Fruit fly (Drosophila melanogaster): ENCODE data around the gene CG3740.

Gene CG3740

DNA sequence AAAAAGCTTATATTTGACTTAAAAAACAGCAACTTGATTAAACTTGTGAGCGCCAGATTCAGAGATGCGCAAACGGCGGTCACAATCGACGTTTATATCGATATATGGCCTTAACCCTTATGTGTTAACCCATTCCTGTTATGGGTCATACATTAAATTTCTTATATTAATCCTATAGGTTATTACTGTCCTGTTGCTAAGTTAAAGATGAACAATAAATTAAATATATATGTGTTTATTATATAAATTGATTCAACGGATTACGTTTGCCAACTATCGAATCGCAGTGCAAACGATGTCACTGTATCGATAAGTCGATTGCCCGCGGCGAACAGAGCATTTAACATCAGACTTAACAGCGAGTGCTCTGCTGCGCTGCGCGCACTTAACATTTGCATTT, at the start of gene CG3740, which contains the start of gene hfw:
Gene CG3740, minus strand, starts transcription at position 84 of the 400 bp plus-strand sequence.
Gene hfw, plus strand, starts transcription at position 357 of the 400 bp plus-strand sequence.
- TF ChIP-seq Sp1 (GFP tag; optimal IDR thresholded peaks at IDR 0.05) (peak; percentile 70), rgr (GFP tag; optimal IDR thresholded peaks at IDR 0.05) (peak; percentile 75), Abd-B (GFP tag; optimal IDR thresholded peaks at IDR 0.05) (no peak), psq (GFP tag; optimal IDR thresholded peaks at IDR 0.05) (peak; percentile 67), Hr83 (GFP tag; optimal IDR thresholded peaks at IDR 0.05; ENCODE audit: poor library complexity, severe bottlenecking) (peak; percentile 60), Myc (optimal IDR thresholded peaks at IDR 0.05) (peak; percentile 58), woc (GFP tag; optimal IDR thresholded peaks at IDR 0.05) (peak; percentile 56), HLH106 (tag; optimal IDR thresholded peaks at IDR 0.05) (peak; percentile 84), Hr78 (GFP tag; optimal IDR thresholded peaks at IDR 0.05) (no peak), foxo (GFP tag; optimal IDR thresholded peaks at IDR 0.05) (peak in 1 of 2 experiments; percentile 84), Rel (GFP tag; optimal IDR thresholded peaks at IDR 0.05) (peak; percentile 25), Rel (tag; optimal IDR thresholded peaks at IDR 0.05) (peak; percentile 63), sv (GFP tag; optimal IDR thresholded peaks at IDR 0.05) (peak; percentile 37), Mio (GFP tag; optimal IDR thresholded peaks at IDR 0.05) (no peak), usp (GFP tag; optimal IDR thresholded peaks at IDR 0.05) (no peak), br (GFP tag; optimal IDR thresholded peaks at IDR 0.05) (peak; percentile 56), CG9705 (GFP tag; optimal IDR thresholded peaks at IDR 0.05) (peak; percentile 52), Hnf4 (GFP tag; optimal IDR thresholded peaks at IDR 0.05) (peak; percentile 78), fru (GFP tag; optimal IDR thresholded peaks at IDR 0.05) (peak; percentile 68), dmrt93B (GFP tag; optimal IDR thresholded peaks at IDR 0.05) (peak; percentile 66), CrebA (GFP tag; optimal IDR thresholded peaks at IDR 0.05; ENCODE audit: borderline replicate concordance) (no peak), h (GFP tag; optimal IDR thresholded peaks at IDR 0.05) (peak; percentile 73), dl (GFP tag; optimal IDR thresholded peaks at IDR 0.05; ENCODE audit: insufficient read depth in 1 of 2, partially characterized antibody in 2 of 2) (no peak), brk (GFP tag; optimal IDR thresholded peaks at IDR 0.05) (no peak), OdsH (GFP tag; optimal IDR thresholded peaks at IDR 0.05) (peak; percentile 68), sage (GFP tag; optimal IDR thresholded peaks at IDR 0.05) (peak; percentile 77), dsf (GFP tag; optimal IDR thresholded peaks at IDR 0.05; ENCODE audit: borderline replicate concordance) (peak; percentile 47), tai (GFP tag; optimal IDR thresholded peaks at IDR 0.05) (no peak), ey (GFP tag; optimal IDR thresholded peaks at IDR 0.05) (peak; percentile 31), N (GFP tag; optimal IDR thresholded peaks at IDR 0.05) (no peak), Jra (GFP tag; optimal IDR thresholded peaks at IDR 0.05) (peak; percentile 22)

DNA sequence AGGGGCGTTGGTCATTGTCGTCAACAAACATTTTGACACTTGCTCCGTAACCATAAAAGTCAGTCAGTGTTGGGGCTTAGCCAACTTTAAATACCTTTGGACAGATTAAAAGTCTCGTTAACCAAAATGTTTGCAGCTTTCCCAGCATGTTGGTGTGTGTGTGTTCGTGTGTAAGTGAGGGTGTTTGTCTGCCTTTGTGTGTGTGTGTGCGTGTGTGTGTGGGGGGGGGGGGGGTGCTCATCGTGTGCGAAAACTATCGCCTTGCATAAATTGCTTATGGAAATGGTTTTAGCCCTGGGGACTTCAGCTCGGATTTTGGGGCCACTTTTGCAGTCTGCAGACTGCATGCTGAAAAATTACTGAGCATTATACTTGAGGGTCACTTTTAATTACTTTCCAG, 45.8 kb upstream of the CG3740 start:
- TF ChIP-seq Dfd (GFP tag; optimal IDR thresholded peaks at IDR 0.05): peak; percentile 92
- no peak for TF ChIP-seq Rel (GFP tag; optimal IDR thresholded peaks at IDR 0.05)
- no peak for TF ChIP-seq Rel (tag; optimal IDR thresholded peaks at IDR 0.05)
- TF ChIP-seq CG32264 (GFP tag; optimal IDR thresholded peaks at IDR 0.05): no peak

dm6 chrX:1710082-1710481, 41.0 kb upstream of the CG3740 start, which contains the start of gene CG3795:
Gene CG3795, minus strand, starts transcription at chrX:1710182.
- TF ChIP-seq Dif (GFP tag; optimal IDR thresholded peaks at IDR 0.05; ENCODE audit: partially characterized antibody) (no peak), N (GFP tag; optimal IDR thresholded peaks at IDR 0.05) (no peak), Myc (optimal IDR thresholded peaks at IDR 0.05) (no peak), Hnf4 (GFP tag; optimal IDR thresholded peaks at IDR 0.05) (no peak), h (GFP tag; optimal IDR thresholded peaks at IDR 0.05) (no peak), Abd-B (GFP tag; optimal IDR thresholded peaks at IDR 0.05) (no peak), CrebA (GFP tag; optimal IDR thresholded peaks at IDR 0.05; ENCODE audit: borderline replicate concordance) (no peak), HLH106 (tag; optimal IDR thresholded peaks at IDR 0.05) (no peak), Hr83 (GFP tag; optimal IDR thresholded peaks at IDR 0.05; ENCODE audit: poor library complexity, severe bottlenecking) (no peak), Vsx2 (GFP tag; optimal IDR thresholded peaks at IDR 0.05; ENCODE audit: partially characterized antibody) (no peak), dsf (GFP tag; optimal IDR thresholded peaks at IDR 0.05; ENCODE audit: borderline replicate concordance) (no peak), br (GFP tag; optimal IDR thresholded peaks at IDR 0.05) (no peak), brk (GFP tag; optimal IDR thresholded peaks at IDR 0.05) (no peak), CG32264 (GFP tag; optimal IDR thresholded peaks at IDR 0.05) (no peak), pan (optimal IDR thresholded peaks at IDR 0.05) (no peak)

Measured in whole organism, wandering third instar larva.